Fruit fly (Drosophila melanogaster): ENCODE measurements around the gene Rpn3.

Rpn3 gene

dm6 chr2L:19002959-19003371 is 48.6 kb upstream of the Rpn3 start, which contains the start of gene CG31793 (continued):
- TF ChIP-seq row (GFP tag; IDR thresholded peaks at IDR 0.05) (peak; percentile 67), CG18262 (tag; optimal IDR thresholded peaks at IDR 0.05) (peak; percentile 57), Dref (GFP tag; IDR thresholded peaks at IDR 0.05) (no peak), ken (GFP tag; IDR thresholded peaks at IDR 0.05) (no peak), CG1832 (GFP tag; optimal IDR thresholded peaks at IDR 0.05) (no peak), CG31441 (GFP tag; IDR thresholded peaks at IDR 0.05) (peak; percentile 68), CG12104 (GFP tag; optimal IDR thresholded peaks at IDR 0.05) (peak; percentile 10), Ravus (GFP tag; IDR thresholded peaks at IDR 0.05) (no peak), GATAe (GFP tag; conservative IDR thresholded peaks at IDR 0.05) (peak; percentile 76), CG18599 (GFP tag; optimal IDR thresholded peaks at IDR 0.05) (peak; percentile 82), CG14050 (GFP tag; IDR thresholded peaks at IDR 0.05) (peak; percentile 12; the same call in 1 of the 3 replicates), al (GFP tag; IDR thresholded peaks at IDR 0.05) (no peak), D19B (GFP tag; optimal IDR thresholded peaks at IDR 0.05) (peak; percentile 3), Pdp1 (GFP tag; optimal IDR thresholded peaks at IDR 0.05) (peak in 1 of 2 experiments; percentile 61), CG14710 (tag; optimal IDR thresholded peaks at IDR 0.05) (peak; percentile 2), CG8388 (GFP tag; optimal IDR thresholded peaks at IDR 0.05) (peak; percentile 36), CG15073 (GFP tag; optimal IDR thresholded peaks at IDR 0.05) (no peak), fd3F (GFP tag; optimal IDR thresholded peaks at IDR 0.05) (peak; percentile 45), Sry-δ (GFP tag; optimal IDR thresholded peaks at IDR 0.05) (no peak), CG2120 (GFP tag; optimal IDR thresholded peaks at IDR 0.05) (peak; percentile 33), Vsx1 (GFP tag; optimal IDR thresholded peaks at IDR 0.05) (peak; percentile 4), HLH4C (GFP tag; IDR thresholded peaks at IDR 0.05; ENCODE audit: partially characterized antibody) (no peak), Jarid2 (GFP tag; optimal IDR thresholded peaks at IDR 0.05) (no peak), CG15269 (tag; optimal IDR thresholded peaks at IDR 0.05) (peak; percentile 76), hkb (optimal IDR thresholded peaks at IDR 0.05) (no peak), hkb (GFP tag; IDR thresholded peaks at IDR 0.05) (peak; percentile 63), CG12219 (GFP tag; optimal IDR thresholded peaks at IDR 0.05) (peak; percentile 7), tin (GFP tag; optimal IDR thresholded peaks at IDR 0.05) (peak; percentile 2), CG9817 (tag; optimal IDR thresholded peaks at IDR 0.05) (peak; percentile 20), tll (GFP tag; optimal IDR thresholded peaks at IDR 0.05) (no peak), tgo (GFP tag; IDR thresholded peaks at IDR 0.05) (peak; percentile 43; the same call in 1 of the 3 replicates), CG6683 (GFP tag; optimal IDR thresholded peaks at IDR 0.05) (peak; percentile 52), CG1602 (GFP tag; optimal IDR thresholded peaks at IDR 0.05) (peak; percentile 3), ase (GFP tag; IDR thresholded peaks at IDR 0.05) (0 out of 3 replicates have a peak, but pooled peaks have one; percentile 20), CG12391 (tag; optimal IDR thresholded peaks at IDR 0.05) (peak; percentile 59), zfh1 (GFP tag; IDR thresholded peaks at IDR 0.05) (no peak), NFAT (GFP tag; IDR thresholded peaks at IDR 0.05) (peak; percentile 41; the same call in 1 of the 2 replicates), Sox100B (GFP tag; optimal IDR thresholded peaks at IDR 0.05) (peak; percentile 41), Hr3 (GFP tag; optimal IDR thresholded peaks at IDR 0.05) (peak; percentile 24), cg (GFP tag; optimal IDR thresholded peaks at IDR 0.05) (peak; percentile 72), CG6254 (GFP tag; optimal IDR thresholded peaks at IDR 0.05) (no peak), CG12659 (GFP tag; optimal IDR thresholded peaks at IDR 0.05) (peak; percentile 65), CG10366 (GFP tag; IDR thresholded peaks at IDR 0.05) (0 out of 2 replicates have a peak, but pooled peaks have one; percentile 24), CG6854 (GFP tag; optimal IDR thresholded peaks at IDR 0.05) (peak; percentile 56), CG8944 (GFP tag; optimal IDR thresholded peaks at IDR 0.05) (no peak), CG2875 (GFP tag; optimal IDR thresholded peaks at IDR 0.05) (no peak), D19A (tag; optimal IDR thresholded peaks at IDR 0.05) (peak; percentile 62), CG17359 (tag; optimal IDR thresholded peaks at IDR 0.05) (peak; percentile 52), BtbVII (GFP tag; optimal IDR thresholded peaks at IDR 0.05) (peak; percentile 65), shn (GFP tag; optimal IDR thresholded peaks at IDR 0.05) (no peak)
